Worm (Caenorhabditis elegans) whole organism, late embryonic: ENCODE results near the gene T25B6.5.

Source experiments
- C08G9.2 ChIP-seq: sonication (generic microtip); optimal IDR thresholded peaks from 2 replicates; lab custom pipeline; 2016; ENCODE audit warnings: mild to moderate bottlenecking, missing genetic modification characterization, moderate library complexity, missing compliant biosample characterization
- C38D4.7 ChIP-seq: fragments of 200-800 bp; sonication (Bioruptor generic); optimal IDR thresholded peaks from 2 replicates; lab custom pipeline; 2018; ENCODE audit warnings: mild to moderate bottlenecking, missing genetic modification characterization, moderate library complexity, missing compliant biosample characterization
- F13H6.1 ChIP-seq: sonication (generic microtip); optimal IDR thresholded peaks from 2 replicates; lab custom pipeline; 2016; ENCODE audit warnings: missing genetic modification characterization, missing compliant biosample characterization
- K02D7.2 ChIP-seq: sonication (generic microtip); optimal IDR thresholded peaks from 2 replicates; lab custom pipeline; 2017; ENCODE audit warnings: mild to moderate bottlenecking, missing genetic modification characterization, missing compliant biosample characterization
- T23F11.4 ChIP-seq: fragments of 200-800 bp; sonication (Bioruptor generic); optimal IDR thresholded peaks from 2 replicates; lab custom pipeline; 2018; ENCODE audit warnings: mild to moderate bottlenecking, missing genetic modification characterization, missing compliant biosample characterization
- Y22D7AL.16 ChIP-seq: sonication (generic microtip); optimal IDR thresholded peaks from 2 replicates; lab custom pipeline; 2016; ENCODE audit warnings: missing genetic modification characterization, missing compliant biosample characterization
- ahr-1 ChIP-seq: sonication (generic microtip); optimal IDR thresholded peaks from 2 replicates; lab custom pipeline; 2016; ENCODE audit warnings: missing genetic modification characterization, missing compliant biosample characterization
- ceh-2 ChIP-seq: sonication (generic microtip); optimal IDR thresholded peaks from 2 replicates; lab custom pipeline; 2016; ENCODE audit warnings: missing genotype, missing genetic modification characterization, missing compliant biosample characterization
- ceh-24 ChIP-seq: sonication (generic microtip); optimal IDR thresholded peaks from 2 replicates; lab custom pipeline; 2016; ENCODE audit warnings: mild to moderate bottlenecking, missing genetic modification characterization, missing compliant biosample characterization
- ceh-34 ChIP-seq: sonication (generic microtip); optimal IDR thresholded peaks from 2 replicates; lab custom pipeline; 2016; ENCODE audit warnings: mild to moderate bottlenecking, missing genetic modification characterization, missing compliant biosample characterization
- ceh-48 ChIP-seq: sonication (generic microtip); optimal IDR thresholded peaks from 2 replicates; lab custom pipeline; 2016; ENCODE audit warnings: missing genetic modification characterization, inconsistent platforms, missing compliant biosample characterization
- ceh-9 ChIP-seq: sonication (generic microtip); optimal IDR thresholded peaks from 2 replicates; lab custom pipeline; 2016; ENCODE audit warnings: mild to moderate bottlenecking, missing genetic modification characterization, inconsistent platforms, missing compliant biosample characterization
- che-1 ChIP-seq: sonication (generic microtip); optimal IDR thresholded peaks from 2 replicates; lab custom pipeline; 2016; ENCODE audit warnings: mild to moderate bottlenecking, missing genetic modification characterization, missing compliant biosample characterization
- dve-1 ChIP-seq: sonication (generic microtip); optimal IDR thresholded peaks from 2 replicates; lab custom pipeline; 2017; ENCODE audit warnings: antibody characterized with exemption, mild to moderate bottlenecking, missing genetic modification characterization, missing compliant biosample characterization
- elt-2 ChIP-seq: sonication (generic microtip); optimal IDR thresholded peaks from 2 replicates; lab custom pipeline; 2016; ENCODE audit warnings: missing genetic modification reagents, missing genetic modification characterization, missing compliant biosample characterization
- elt-4 ChIP-seq: sonication (generic microtip); optimal IDR thresholded peaks from 2 replicates; lab custom pipeline; 2016; ENCODE audit warnings: missing genetic modification characterization, missing compliant biosample characterization
- ets-4 ChIP-seq: sonication (generic microtip); optimal IDR thresholded peaks from 2 replicates; lab custom pipeline; 2016; ENCODE audit warnings: missing genetic modification characterization, missing compliant biosample characterization
- eyg-1 ChIP-seq: sonication (generic microtip); optimal IDR thresholded peaks from 2 replicates; lab custom pipeline; 2016; ENCODE audit warnings: missing genotype, missing genetic modification characterization, missing compliant biosample characterization
- fkh-10 ChIP-seq: fragments of 150-350 bp; optimal IDR thresholded peaks from 2 replicates; lab custom pipeline; 2014; ENCODE audit warnings: missing biosample characterization, missing genetic modification reagents, missing genetic modification characterization
- fkh-6 ChIP-seq: sonication (generic microtip); optimal IDR thresholded peaks from 2 replicates; lab custom pipeline; 2016; ENCODE audit warnings: missing genetic modification characterization, missing compliant biosample characterization
- gmeb-2 ChIP-seq: sonication (generic microtip); optimal IDR thresholded peaks from 2 replicates; lab custom pipeline; 2016; ENCODE audit warnings: missing genetic modification characterization, inconsistent platforms, missing compliant biosample characterization
- hlh-13 ChIP-seq: fragments of 200-800 bp; sonication (Bioruptor generic); optimal IDR thresholded peaks from 2 replicates; lab custom pipeline; 2018; ENCODE audit warnings: mild to moderate bottlenecking, missing genetic modification characterization, missing compliant biosample characterization
- hlh-30 ChIP-seq: sonication (generic microtip); optimal IDR thresholded peaks from 2 replicates; lab custom pipeline; 2017; ENCODE audit warnings: antibody characterized with exemption, missing genetic modification characterization, missing compliant biosample characterization; ENCODE audit not compliant: insufficient read depth
- hlh-6 ChIP-seq: sonication (generic microtip); optimal IDR thresholded peaks from 2 replicates; lab custom pipeline; 2016; ENCODE audit warnings: missing genotype, missing genetic modification characterization, missing compliant biosample characterization
- lin-11 ChIP-seq: fragments of 200-800 bp; sonication (Bioruptor generic); optimal IDR thresholded peaks from 2 replicates; lab custom pipeline; 2018; ENCODE audit warnings: mild to moderate bottlenecking, missing genetic modification characterization, missing compliant biosample characterization
- madf-2 ChIP-seq: sonication (generic microtip); optimal IDR thresholded peaks from 2 replicates; lab custom pipeline; 2017; ENCODE audit warnings: missing genetic modification characterization, missing compliant biosample characterization
- mec-3 ChIP-seq: sonication (generic microtip); optimal IDR thresholded peaks from 2 replicates; lab custom pipeline; 2016; ENCODE audit warnings: borderline replicate concordance, missing genetic modification characterization, missing compliant biosample characterization
- nfya-1 ChIP-seq: sonication (generic microtip); optimal IDR thresholded peaks from 2 replicates; lab custom pipeline; 2017; ENCODE audit warnings: missing genetic modification characterization, mild to moderate bottlenecking, missing compliant biosample characterization, antibody characterized with exemption, moderate library complexity
- nhr-11 ChIP-seq: fragments of 150-350 bp; optimal IDR thresholded peaks from 2 replicates; lab custom pipeline; 2014; ENCODE audit warnings: missing biosample characterization, missing genetic modification characterization
- nhr-232 ChIP-seq: sonication (generic microtip); optimal IDR thresholded peaks from 2 replicates; lab custom pipeline; 2016; ENCODE audit warnings: missing genetic modification characterization, missing compliant biosample characterization
- npax-4 ChIP-seq: sonication (generic microtip); optimal IDR thresholded peaks from 2 replicates; lab custom pipeline; 2016; ENCODE audit warnings: missing genetic modification characterization, missing compliant biosample characterization
- pax-1 ChIP-seq: fragments of 150-350 bp; optimal IDR thresholded peaks from 2 replicates; lab custom pipeline; 2014; ENCODE audit warnings: missing biosample characterization, missing genetic modification characterization
- pha-4 ChIP-seq: fragments of 150-350 bp; optimal IDR thresholded peaks from 2 replicates; lab custom pipeline; 2018; ENCODE audit warnings: missing biosample characterization, missing genetic modification reagents, missing genetic modification characterization
- pros-1 ChIP-seq: fragments of 150-350 bp; optimal IDR thresholded peaks from 2 replicates; lab custom pipeline; 2014; ENCODE audit warnings: missing biosample characterization, missing genetic modification reagents, missing genetic modification characterization
- sdc-2 ChIP-seq: sonication (generic microtip); optimal IDR thresholded peaks from 2 replicates; lab custom pipeline; 2016; ENCODE audit warnings: missing genotype, missing genetic modification characterization, missing compliant biosample characterization
- sox-2 ChIP-seq: fragments of 200-800 bp; sonication (Bioruptor generic); IDR thresholded peaks from 2 replicates; pipeline ENCODE4 v1.3.6; 2022; ENCODE audit warnings: missing genetic modification reagents, missing genetic modification characterization, missing compliant biosample characterization
- sox-4 ChIP-seq: sonication (generic microtip); optimal IDR thresholded peaks from 2 replicates; lab custom pipeline; 2017; ENCODE audit warnings: mild to moderate bottlenecking, missing genetic modification characterization, inconsistent platforms, missing compliant biosample characterization
- syd-9 ChIP-seq: sonication (generic microtip); optimal IDR thresholded peaks from 2 replicates; lab custom pipeline; 2016; ENCODE audit warnings: mild to moderate bottlenecking, missing genetic modification characterization, moderate library complexity, missing compliant biosample characterization
- ttx-3 ChIP-seq: sonication (generic microtip); optimal IDR thresholded peaks from 2 replicates; lab custom pipeline; 2016; ENCODE audit warnings: missing genetic modification reagents, missing genetic modification characterization, missing compliant biosample characterization
- unc-3 ChIP-seq, 2 experiments: fragments of 200-800 bp in 1 of 2; sonication (Bioruptor generic) in 1 of 2; sonication (generic microtip) in 1 of 2; conservative IDR thresholded peaks in 1 of 2; optimal IDR thresholded peaks in 1 of 2; 2 replicates each; pipeline versions ENCODE4 v1.3.6 to Lab custom; 2016 to 2022; ENCODE audit warnings: missing compliant biosample characterization in 2 of 2, missing genetic modification characterization in 2 of 2, missing genetic modification reagents in 1 of 2
- unc-42 ChIP-seq: sonication (generic microtip); optimal IDR thresholded peaks from 2 replicates; lab custom pipeline; 2016; ENCODE audit warnings: missing genotype, missing genetic modification characterization, missing compliant biosample characterization
- unc-86 ChIP-seq: sonication (generic microtip); optimal IDR thresholded peaks from 2 replicates; lab custom pipeline; 2016; ENCODE audit warnings: missing genetic modification characterization, missing compliant biosample characterization
- zip-5 ChIP-seq: sonication (generic microtip); optimal IDR thresholded peaks from 2 replicates; lab custom pipeline; 2016; ENCODE audit warnings: missing genetic modification characterization, missing compliant biosample characterization
- ztf-16 ChIP-seq: sonication (generic microtip); optimal IDR thresholded peaks from 2 replicates; lab custom pipeline; 2017; ENCODE audit warnings: missing genetic modification characterization, missing compliant biosample characterization

T25B6.5 gene

ce11 chrX:9024270-9024669 is 2.7 kb upstream of the T25B6.5 start:
- TF ChIP-seq fkh-6 (no peak), madf-2 (tag; lab: Kevin White, UChicago) (no peak), hlh-6 (tag; lab: Kevin White, UChicago) (no peak), F13H6.1 (tag; lab: Kevin White, UChicago) (no peak), pros-1 (no peak), che-1 (tag; lab: Kevin White, UChicago) (peak; percentile 31), nhr-232 (tag; lab: Kevin White, UChicago) (no peak), ceh-34 (tag; lab: Kevin White, UChicago) (no peak), ztf-16 (peak; percentile 2), ceh-24 (no peak), hlh-13 (no peak), npax-4 (tag; lab: Kevin White, UChicago) (no peak), eyg-1 (tag; lab: Kevin White, UChicago) (no peak), ahr-1 (no peak), pax-1 (tag; lab: Kevin White, UChicago) (no peak), lin-11 (no peak), elt-4 (tag; lab: Kevin White, UChicago) (no peak), nhr-11 (tag; lab: Kevin White, UChicago) (no peak), T23F11.4 (no peak), gmeb-2 (tag; lab: Kevin White, UChicago) (no peak), sox-4 (no peak), elt-2 (tag; lab: Kevin White, UChicago) (peak; percentile 33), nfya-1 (tag; lab: Kevin White, UChicago) (no peak), unc-3 (GFP tag; conservative IDR thresholded peaks at IDR 0.05; lab: Robert Waterston, UW) (peak; percentile 41; the same call in 1 of the 2 replicates), unc-3 (tag; optimal IDR thresholded peaks at IDR 0.05; lab: Kevin White, UChicago) (no peak), hlh-30 (tag; lab: Kevin White, UChicago) (no peak), ttx-3 (tag; lab: Kevin White, UChicago) (peak; percentile 34), mec-3 (tag; lab: Kevin White, UChicago) (no peak), C08G9.2 (tag; lab: Kevin White, UChicago) (no peak), pha-4 (tag; lab: Kevin White, UChicago) (no peak), dve-1 (tag; lab: Kevin White, UChicago) (no peak), K02D7.2 (no peak), unc-86 (tag; lab: Kevin White, UChicago) (peak; percentile 10), sox-2 (no peak), ceh-9 (no peak), zip-5 (tag; lab: Kevin White, UChicago) (no peak), unc-42 (no peak), fkh-10 (GFP tag; lab: Kevin White, UChicago) (no peak), ceh-2 (tag; lab: Kevin White, UChicago) (no peak), ets-4 (tag; lab: Kevin White, UChicago) (no peak), sdc-2 (tag; lab: Kevin White, UChicago) (no peak)

ce11 chrX:9023816-9024215 is 2.3 kb upstream of the T25B6.5 start:
- TF ChIP-seq ceh-9 (no peak), npax-4 (tag; lab: Kevin White, UChicago) (no peak)

DNA sequence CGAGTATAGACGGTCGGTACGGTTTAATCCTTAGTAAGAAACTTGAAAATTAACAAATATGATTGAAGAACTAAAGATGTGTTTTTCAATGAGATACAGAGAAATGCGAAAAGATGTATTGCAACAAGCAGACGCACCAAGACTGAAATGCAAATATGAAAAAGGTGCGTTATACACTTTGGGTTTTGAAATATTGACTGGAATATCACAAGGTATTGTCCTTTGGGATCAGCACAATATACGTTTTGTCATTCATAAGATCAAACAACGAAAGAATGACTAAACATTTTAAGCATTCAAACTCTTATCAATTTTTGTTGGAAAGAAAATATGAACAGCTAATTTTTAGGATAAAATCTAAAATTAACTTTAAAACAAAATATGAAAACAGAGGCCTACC is 1.2 kb upstream of the T25B6.5 start, which contains the start of gene T25B6.6:
Gene T25B6.6 (minus strand): TSS at position 101 of the 400 bp plus-strand sequence.
- TF ChIP-seq syd-9 (tag; lab: Kevin White, UChicago) (no peak), npax-4 (tag; lab: Kevin White, UChicago) (no peak), nhr-11 (tag; lab: Kevin White, UChicago) (no peak), ceh-48 (tag; lab: Kevin White, UChicago) (no peak), fkh-6 (no peak), K02D7.2 (no peak), hlh-13 (no peak), Y22D7AL.16 (no peak), C38D4.7 (GFP tag; lab: Kevin White, UChicago) (no peak)
